Fruit fly (Drosophila melanogaster) whole organism, prepupa: ENCODE measurements around the gene Thor.

Experiments used
- CG10631 ChIP-seq: fragments of 200-800 bp; sonication (Bioruptor generic); optimal IDR thresholded peaks from 2 replicates; lab custom pipeline; 2016; ENCODE audit warnings: missing biosample characterization, missing genetic modification characterization
- CG10669 ChIP-seq: fragments of 200-800 bp; sonication (Bioruptor generic); optimal IDR thresholded peaks from 3 replicates; lab custom pipeline; 2018; ENCODE audit warnings: missing biosample characterization, mild to moderate bottlenecking, missing genetic modification characterization, moderate library complexity
- CG11294 ChIP-seq: fragments of 200-800 bp; sonication (Bioruptor generic); IDR thresholded peaks from 2 replicates; pipeline ENCODE4 v1.3.6; 2022; ENCODE audit warnings: missing biosample characterization, missing genetic modification characterization
- CG11762 ChIP-seq: fragments of 200-800 bp; sonication (Bioruptor generic); optimal IDR thresholded peaks from 3 replicates; lab custom pipeline; 2016; ENCODE audit warnings: missing biosample characterization, missing genetic modification characterization; ENCODE audit not compliant: insufficient read depth
- CG11902 ChIP-seq: fragments of 200-800 bp; sonication (Bioruptor generic); optimal IDR thresholded peaks from 3 replicates; lab custom pipeline; 2016; ENCODE audit warnings: missing biosample characterization, missing genetic modification characterization
- CG15336 ChIP-seq: fragments of 200-800 bp; sonication (Bioruptor generic); IDR thresholded peaks from 2 replicates; pipeline ENCODE4 v1.3.6; 2022; ENCODE audit warnings: missing biosample characterization, missing genetic modification characterization
- CG1621 ChIP-seq: fragments of 200-800 bp; sonication (Bioruptor generic); optimal IDR thresholded peaks from 3 replicates; lab custom pipeline; 2018; ENCODE audit warnings: missing biosample characterization, mild to moderate bottlenecking, missing genetic modification characterization
- CG16779 ChIP-seq: fragments of 200-800 bp; sonication (Bioruptor generic); optimal IDR thresholded peaks from 3 replicates; lab custom pipeline; 2017; ENCODE audit warnings: missing biosample characterization, mild to moderate bottlenecking, missing genetic modification characterization
- CG3032 ChIP-seq: fragments of 200-800 bp; optimal IDR thresholded peaks from 2 replicates; lab custom pipeline; 2019; ENCODE audit warnings: missing biosample characterization, mild to moderate bottlenecking, missing genetic modification characterization, moderate library complexity
- CG31627 ChIP-seq: fragments of 200-800 bp; sonication (Bioruptor generic); optimal IDR thresholded peaks from 3 replicates; lab custom pipeline; 2016; ENCODE audit warnings: missing biosample characterization, missing genetic modification characterization
- CG32006 ChIP-seq: fragments of 200-800 bp; sonication (Bioruptor generic); optimal IDR thresholded peaks from 3 replicates; lab custom pipeline; 2017; ENCODE audit warnings: missing biosample characterization, mild to moderate bottlenecking, missing genetic modification characterization
- CG34406 ChIP-seq: fragments of 200-800 bp; sonication (Bioruptor generic); optimal IDR thresholded peaks from 3 replicates; lab custom pipeline; 2016; ENCODE audit warnings: missing biosample characterization, missing genetic modification characterization
- CG3919 ChIP-seq: fragments of 200-800 bp; sonication (Bioruptor generic); optimal IDR thresholded peaks from 3 replicates; lab custom pipeline; 2016; ENCODE audit warnings: missing biosample characterization, missing genetic modification characterization
- CG4318 ChIP-seq: fragments of 200-800 bp; sonication (Bioruptor generic); optimal IDR thresholded peaks from 3 replicates; lab custom pipeline; 2017; ENCODE audit warnings: missing biosample characterization, mild to moderate bottlenecking, missing genetic modification characterization
- CG6163 ChIP-seq: fragments of 200-800 bp; sonication (Bioruptor generic); IDR thresholded peaks from 3 replicates; pipeline ENCODE4 v1.3.6; 2022; ENCODE audit warnings: missing biosample characterization, missing genetic modification characterization
- CG6276 ChIP-seq: fragments of 200-800 bp; sonication (Bioruptor generic); optimal IDR thresholded peaks from 2 replicates; lab custom pipeline; 2017; ENCODE audit warnings: missing biosample characterization, mild to moderate bottlenecking, missing genetic modification characterization
- CG6792 ChIP-seq: fragments of 200-800 bp; sonication (Bioruptor generic); optimal IDR thresholded peaks from 3 replicates; lab custom pipeline; 2016; ENCODE audit warnings: missing biosample characterization, missing genetic modification characterization
- CG6808 ChIP-seq: fragments of 200-800 bp; sonication (Bioruptor generic); optimal IDR thresholded peaks from 3 replicates; lab custom pipeline; 2017; ENCODE audit warnings: missing biosample characterization, missing genetic modification characterization, mild to moderate bottlenecking, moderate library complexity, missing genetic modification reagents
- CG6854 ChIP-seq: fragments of 200-800 bp; sonication (Bioruptor generic); optimal IDR thresholded peaks from 2 replicates; lab custom pipeline; 2017; ENCODE audit warnings: missing biosample characterization, mild to moderate bottlenecking, missing genetic modification characterization
- CG8119 ChIP-seq: fragments of 200-800 bp; sonication (Bioruptor generic); IDR thresholded peaks from 3 replicates; pipeline ENCODE4 v1.3.6; 2022; ENCODE audit warnings: missing biosample characterization, missing genetic modification characterization
- CG8319 ChIP-seq: fragments of 200-800 bp; sonication (Bioruptor generic); optimal IDR thresholded peaks from 3 replicates; lab custom pipeline; 2016; ENCODE audit warnings: missing biosample characterization, missing genetic modification characterization
- CG8632 ChIP-seq: fragments of 200-800 bp; sonication (Bioruptor generic); optimal IDR thresholded peaks from 3 replicates; lab custom pipeline; 2016; ENCODE audit warnings: missing biosample characterization, missing genetic modification characterization
- Eip78C ChIP-seq: fragments of 200-800 bp; sonication (Bioruptor generic); peaks from one replicate; lab custom pipeline; 2016; ENCODE audit warnings: missing biosample characterization, missing genetic modification characterization
- Ets96B ChIP-seq: fragments of 200-800 bp; optimal IDR thresholded peaks from 2 replicates; lab custom pipeline; 2019; ENCODE audit warnings: missing biosample characterization, mild to moderate bottlenecking, missing genetic modification characterization, moderate library complexity
- Hr38 ChIP-seq: sonication (Bioruptor generic); optimal IDR thresholded peaks from 2 replicates; lab custom pipeline; 2016; ENCODE audit warnings: missing biosample characterization, missing genetic modification characterization
- Hr4 ChIP-seq: fragments of 200-800 bp; sonication (Bioruptor generic); optimal IDR thresholded peaks from 3 replicates; lab custom pipeline; 2016; ENCODE audit warnings: missing biosample characterization, missing genetic modification characterization
- Lpt ChIP-seq: fragments of 200-800 bp; sonication (Bioruptor generic); optimal IDR thresholded peaks from 3 replicates; lab custom pipeline; 2016; ENCODE audit warnings: missing biosample characterization, missing genetic modification characterization
- OdsH ChIP-seq: fragments of 200-800 bp; sonication (Bioruptor generic); optimal IDR thresholded peaks from 3 replicates; lab custom pipeline; 2016; ENCODE audit warnings: missing biosample characterization, missing genetic modification characterization
- Smox ChIP-seq: fragments of 200-800 bp; sonication (Bioruptor generic); optimal IDR thresholded peaks from 3 replicates; lab custom pipeline; 2016; ENCODE audit warnings: missing biosample characterization, missing genetic modification characterization
- Sox102F ChIP-seq: fragments of 200-800 bp; sonication (Bioruptor generic); optimal IDR thresholded peaks from 2 replicates; lab custom pipeline; 2016; ENCODE audit warnings: missing biosample characterization, mild to moderate bottlenecking, missing genetic modification characterization
- Sox14 ChIP-seq: fragments of 200-800 bp; sonication (Bioruptor generic); optimal IDR thresholded peaks from 3 replicates; lab custom pipeline; 2016; ENCODE audit warnings: missing biosample characterization, missing genetic modification characterization
- Sox15 ChIP-seq: fragments of 200-800 bp; sonication (Bioruptor generic); optimal IDR thresholded peaks from 3 replicates; lab custom pipeline; 2016; ENCODE audit warnings: missing biosample characterization, missing genetic modification characterization
- achi ChIP-seq: fragments of 200-800 bp; sonication (Bioruptor generic); optimal IDR thresholded peaks from 3 replicates; lab custom pipeline; 2016; ENCODE audit warnings: missing biosample characterization, missing genetic modification characterization
- acj6 ChIP-seq: fragments of 200-800 bp; sonication (Bioruptor generic); optimal IDR thresholded peaks from 3 replicates; lab custom pipeline; 2016; ENCODE audit warnings: missing biosample characterization, missing genetic modification characterization
- cyc ChIP-seq: fragments of 200-800 bp; sonication (Bioruptor generic); optimal IDR thresholded peaks from 3 replicates; lab custom pipeline; 2016; ENCODE audit warnings: missing biosample characterization, missing genetic modification characterization
- dsx ChIP-seq: fragments of 200-800 bp; optimal IDR thresholded peaks from 3 replicates; lab custom pipeline; 2019; ENCODE audit warnings: missing biosample characterization, mild to moderate bottlenecking, missing genetic modification characterization, moderate library complexity; ENCODE audit not compliant: poor library complexity, severe bottlenecking
- eg ChIP-seq: fragments of 200-800 bp; sonication (Bioruptor generic); IDR thresholded peaks from 3 replicates; pipeline ENCODE4 v1.3.6; 2022; ENCODE audit warnings: missing biosample characterization, missing genetic modification characterization
- esn ChIP-seq: fragments of 200-800 bp; sonication (Bioruptor generic); optimal IDR thresholded peaks from 2 replicates; lab custom pipeline; 2016; ENCODE audit warnings: missing biosample characterization, mild to moderate bottlenecking, missing genetic modification characterization, moderate library complexity
- fd59A ChIP-seq: fragments of 200-800 bp; sonication (Bioruptor generic); optimal IDR thresholded peaks from 2 replicates; lab custom pipeline; 2017; ENCODE audit warnings: missing biosample characterization, mild to moderate bottlenecking, missing genetic modification characterization, missing genetic modification reagents
- fd85E ChIP-seq: fragments of 200-800 bp; sonication (Bioruptor generic); optimal IDR thresholded peaks from 3 replicates; lab custom pipeline; 2016; ENCODE audit warnings: missing biosample characterization, missing genetic modification characterization
- fkh ChIP-seq: fragments of 200-800 bp; sonication (Bioruptor generic); optimal IDR thresholded peaks from 3 replicates; lab custom pipeline; 2017; ENCODE audit warnings: missing biosample characterization, mild to moderate bottlenecking, missing genetic modification characterization, moderate library complexity
- lz ChIP-seq: fragments of 200-800 bp; sonication (Bioruptor generic); optimal IDR thresholded peaks from 3 replicates; lab custom pipeline; 2016; ENCODE audit warnings: missing biosample characterization, missing genetic modification characterization
- net ChIP-seq: fragments of 200-800 bp; sonication (Bioruptor generic); optimal IDR thresholded peaks from 3 replicates; lab custom pipeline; 2016; ENCODE audit warnings: missing biosample characterization, missing genetic modification characterization
- pdm3 ChIP-seq: fragments of 200-800 bp; sonication (Bioruptor generic); optimal IDR thresholded peaks from 3 replicates; lab custom pipeline; 2016; ENCODE audit warnings: missing biosample characterization, missing genetic modification characterization
- salr ChIP-seq, 2 experiments: fragments of 200-800 bp; sonication (Bioruptor generic); optimal IDR thresholded peaks; 3 replicates each; lab custom pipeline; 2016 to 2018; ENCODE audit warnings: missing biosample characterization in 2 of 2, missing genetic modification characterization in 2 of 2, mild to moderate bottlenecking in 1 of 2
- spab ChIP-seq: fragments of 200-800 bp; sonication (Bioruptor generic); optimal IDR thresholded peaks from 2 replicates; lab custom pipeline; 2017; ENCODE audit warnings: missing biosample characterization, mild to moderate bottlenecking, missing genetic modification characterization, missing genetic modification reagents
- ss ChIP-seq, 2 experiments: fragments of 200-800 bp; sonication (Bioruptor generic); optimal IDR thresholded peaks; 2 replicates in 1 of 2; 3 replicates in 1 of 2; lab custom pipeline; 2017 to 2018; ENCODE audit warnings: mild to moderate bottlenecking in 2 of 2, missing biosample characterization in 2 of 2, missing genetic modification characterization in 2 of 2, moderate library complexity in 1 of 2
- svp ChIP-seq: fragments of 200-800 bp; sonication (Bioruptor generic); peaks from one replicate; lab custom pipeline; 2016; ENCODE audit warnings: missing biosample characterization, missing genetic modification characterization
- topi ChIP-seq: fragments of 200-800 bp; sonication (Bioruptor generic); optimal IDR thresholded peaks from 3 replicates; lab custom pipeline; 2016; ENCODE audit warnings: missing biosample characterization, missing genetic modification characterization

The Thor gene

DNA sequence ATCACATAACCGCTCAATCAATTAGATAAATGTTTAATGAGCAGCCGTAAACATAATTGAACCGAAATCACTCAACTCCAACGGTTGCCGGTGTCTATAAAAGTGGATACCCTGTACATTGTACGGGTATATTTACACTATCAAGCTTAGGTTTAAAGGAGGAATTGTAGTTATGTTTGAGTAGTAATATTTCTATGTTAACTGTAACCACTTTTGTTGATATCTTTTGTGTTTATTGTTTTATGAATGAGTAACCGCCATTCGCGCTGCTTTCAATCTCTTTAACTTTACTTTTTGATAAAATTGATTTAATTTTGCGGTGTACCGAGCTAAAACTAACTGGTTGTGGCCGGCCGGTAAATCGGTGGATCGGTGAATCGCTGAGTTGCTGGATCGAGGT is 3.8 kb downstream of the Thor start (continued):
- no peak for TF ChIP-seq fd59A (GFP tag; lab: Kevin White, UChicago)
- no peak for TF ChIP-seq spab
- TF ChIP-seq fkh (GFP tag; lab: Kevin White, UChicago) = no peak
- TF ChIP-seq fd85E (GFP tag; lab: Kevin White, UChicago) = no peak
- no peak for TF ChIP-seq cyc (GFP tag; lab: Kevin White, UChicago)
- no peak for TF ChIP-seq CG8632 (GFP tag; lab: Kevin White, UChicago)
- no peak for TF ChIP-seq esn
- no peak for TF ChIP-seq Sox15 (GFP tag; lab: Kevin White, UChicago)
- TF ChIP-seq CG8119 (GFP tag; lab: Robert Waterston, UW) = peak; percentile 84
- peak; percentile 85 for TF ChIP-seq eg (GFP tag; lab: Robert Waterston, UW)
- TF ChIP-seq CG3032 (tag; lab: Kevin White, UChicago) = no peak
- peak; percentile 78 for TF ChIP-seq CG6276 (GFP tag; lab: Kevin White, UChicago)
- no peak for TF ChIP-seq lz
- TF ChIP-seq CG11762 (GFP tag; lab: Kevin White, UChicago) = peak; percentile 39

DNA sequence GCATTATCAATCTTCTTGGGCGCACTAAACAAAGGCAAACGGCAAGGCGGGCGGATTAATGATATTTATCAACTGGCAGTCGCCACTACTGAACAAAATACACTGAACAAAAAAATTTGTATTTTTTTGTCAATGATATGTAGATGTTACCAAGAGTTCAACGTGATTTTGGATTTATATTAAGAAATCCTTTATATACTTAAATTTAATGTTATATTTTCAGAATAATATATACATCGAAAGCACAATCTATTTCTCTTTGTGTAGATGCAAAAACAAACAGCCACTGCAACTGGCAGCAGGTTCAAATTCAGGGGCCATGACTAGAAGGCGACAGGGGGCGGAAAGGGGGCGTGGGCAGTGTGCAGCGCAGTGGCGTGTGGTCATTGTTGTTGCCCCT is 4.5 kb downstream of the Thor start:
- TF ChIP-seq Smox (GFP tag; lab: Kevin White, UChicago) = no peak
- TF ChIP-seq cyc (GFP tag; lab: Kevin White, UChicago) = no peak
- peak; percentile 43 for TF ChIP-seq svp (GFP tag; lab: Kevin White, UChicago)
- TF ChIP-seq CG4318 (GFP tag; lab: Kevin White, UChicago) = peak; percentile 64
- peak; percentile 72 for TF ChIP-seq CG6276 (GFP tag; lab: Kevin White, UChicago)
- peak; percentile 61 for TF ChIP-seq net (GFP tag; lab: Kevin White, UChicago)
- TF ChIP-seq Hr38 (GFP tag; lab: Kevin White, UChicago) = no peak
- TF ChIP-seq CG16779 (tag; lab: Kevin White, UChicago) = peak; percentile 10
- peak; percentile 69 for TF ChIP-seq CG11294 (GFP tag; lab: Robert Waterston, UW)
- TF ChIP-seq Hr4 (GFP tag; lab: Kevin White, UChicago) = peak; percentile 76
- TF ChIP-seq CG3919 (GFP tag; lab: Kevin White, UChicago) = peak; percentile 56
- no peak for TF ChIP-seq fd85E (GFP tag; lab: Kevin White, UChicago)
- TF ChIP-seq CG6163 (GFP tag; lab: Robert Waterston, UW) = peak; percentile 74
- TF ChIP-seq CG8319 = peak; percentile 2
- peak; percentile 45 for TF ChIP-seq Lpt (GFP tag; lab: Kevin White, UChicago)
- peak; percentile 47 for TF ChIP-seq dsx (GFP tag; lab: Kevin White, UChicago)
- peak; percentile 29 for TF ChIP-seq CG8632 (GFP tag; lab: Kevin White, UChicago)
- TF ChIP-seq CG6808 (GFP tag; lab: Kevin White, UChicago) = peak; percentile 63
- TF ChIP-seq salr (GFP tag; optimal IDR thresholded peaks at IDR 0.05; lab: Kevin White, UChicago) = peak in 1 of 2 experiments; percentile 62
- TF ChIP-seq CG11902 (GFP tag; lab: Kevin White, UChicago) = no peak
- TF ChIP-seq CG10669 (GFP tag; lab: Kevin White, UChicago) = peak; percentile 54
- peak; percentile 61 for TF ChIP-seq achi
- peak in 1 of 2 experiments; percentile 21 for TF ChIP-seq ss (GFP tag; optimal IDR thresholded peaks at IDR 0.05; lab: Kevin White, UChicago)
- TF ChIP-seq acj6 (GFP tag; lab: Kevin White, UChicago) = peak; percentile 21
- TF ChIP-seq OdsH = peak; percentile 59
- peak; percentile 11 for TF ChIP-seq Sox14 (GFP tag; lab: Kevin White, UChicago)
- TF ChIP-seq CG31627 = no peak
- TF ChIP-seq Ets96B = no peak
- TF ChIP-seq CG11762 (GFP tag; lab: Kevin White, UChicago) = peak; percentile 15
- TF ChIP-seq CG6854 (GFP tag; lab: Kevin White, UChicago) = no peak
- TF ChIP-seq CG34406 (GFP tag; lab: Kevin White, UChicago) = no peak
- TF ChIP-seq esn = no peak
- TF ChIP-seq CG8119 (GFP tag; lab: Robert Waterston, UW) = peak; percentile 90
- TF ChIP-seq CG10631 = peak; percentile 50
- TF ChIP-seq fkh (GFP tag; lab: Kevin White, UChicago) = no peak
- TF ChIP-seq eg (GFP tag; lab: Robert Waterston, UW) = peak; percentile 90
- TF ChIP-seq pdm3 (GFP tag; lab: Kevin White, UChicago) = peak; percentile 36
- TF ChIP-seq CG15336 = peak; percentile 93
- TF ChIP-seq Sox102F (GFP tag; lab: Kevin White, UChicago) = no peak
- TF ChIP-seq CG32006 (GFP tag; lab: Kevin White, UChicago) = peak; percentile 83
- no peak for TF ChIP-seq topi
- peak; percentile 84 for TF ChIP-seq Eip78C (GFP tag; lab: Kevin White, UChicago)
- TF ChIP-seq CG6792 (GFP tag; lab: Kevin White, UChicago) = peak; percentile 28
- peak; percentile 34 for TF ChIP-seq spab
- no peak for TF ChIP-seq CG1621
